Worm (Caenorhabditis elegans): ENCODE results near the gene T02G5.14.

DNA sequence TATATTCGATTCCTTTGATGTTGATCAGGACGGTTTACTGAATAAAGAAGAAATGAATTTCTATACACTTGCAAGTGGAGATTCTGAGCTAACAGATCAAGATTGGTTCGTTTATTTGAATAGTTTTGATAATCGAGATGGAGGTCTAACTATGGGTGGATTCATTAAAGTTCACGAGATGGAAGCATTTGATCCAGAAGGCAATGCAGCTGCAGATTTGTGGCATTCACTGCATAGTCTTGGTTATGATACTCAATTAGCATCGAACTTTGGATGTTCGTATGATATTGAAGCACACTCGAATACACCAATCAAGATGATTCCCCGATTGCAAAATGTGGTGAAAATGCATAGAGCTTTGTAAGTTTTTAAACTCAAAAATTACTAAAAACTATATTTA lies 11.8 kb downstream of the T02G5.14 start:
- no peak for TF ChIP-seq lin-13 (GFP tag; optimal IDR thresholded peaks at IDR 0.05)
- no peak for TF ChIP-seq arid-1 (GFP tag; conservative IDR thresholded peaks at IDR 0.05)
- no peak for TF ChIP-seq daf-16 (GFP tag; optimal IDR thresholded peaks at IDR 0.05)
- no peak for TF ChIP-seq daf-16 (tag; optimal IDR thresholded peaks at IDR 0.05)
- no peak for TF ChIP-seq ztf-11 (tag; optimal IDR thresholded peaks at IDR 0.05)
- no peak for TF ChIP-seq nhr-11 (tag; optimal IDR thresholded peaks at IDR 0.05)
- TF ChIP-seq hlh-30 (tag; optimal IDR thresholded peaks at IDR 0.05; ENCODE audit: insufficient read depth) = no peak
- TF ChIP-seq Y105C5A.15 (GFP tag; IDR thresholded peaks at IDR 0.05) = no peak
- TF ChIP-seq snpc-1.2 (GFP tag; IDR thresholded peaks at IDR 0.05) = no peak
- TF ChIP-seq tag-97 (GFP tag; IDR thresholded peaks at IDR 0.05) = no peak
- TF ChIP-seq F49E8.2 (tag; optimal IDR thresholded peaks at IDR 0.05; ENCODE audit: borderline replicate concordance) = no peak
